Worm (Caenorhabditis elegans): ENCODE measurements around the gene xtr-2.

DNA sequence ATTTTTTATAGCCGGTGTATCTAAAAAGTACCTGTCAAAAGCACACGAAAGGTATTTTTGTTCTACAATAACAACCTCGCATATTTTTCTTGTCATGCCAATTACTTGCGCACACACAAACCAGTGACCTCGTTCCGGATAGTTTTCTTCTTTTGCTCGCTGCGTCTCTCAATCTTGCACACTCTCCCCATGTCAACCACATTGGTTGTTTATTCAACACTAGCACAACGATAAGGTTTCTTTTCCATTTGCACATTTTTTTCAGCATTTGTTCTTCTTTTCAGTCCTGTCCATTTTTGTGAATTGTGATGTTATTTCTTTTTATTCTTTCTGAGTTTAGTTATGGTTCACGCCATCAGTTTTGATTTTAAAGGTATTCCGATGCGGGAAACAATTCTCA lies 34.8 kb downstream of the xtr-2 start, which contains the start of gene F42F12.3:
- no peak for TF ChIP-seq unc-86 (tag; optimal IDR thresholded peaks at IDR 0.05)
- TF ChIP-seq elt-3 (tag; optimal IDR thresholded peaks at IDR 0.05) = no peak
- no peak for TF ChIP-seq efl-1 (optimal IDR thresholded peaks at IDR 0.05)
- no peak for TF ChIP-seq efl-1 (GFP tag; optimal IDR thresholded peaks at IDR 0.05 in 1 of 2)
- no peak for TF ChIP-seq ztf-11 (tag; optimal IDR thresholded peaks at IDR 0.05)
- TF ChIP-seq lin-39 (tag; optimal IDR thresholded peaks at IDR 0.05) = no peak
- no peak for TF ChIP-seq nhr-12 (tag; optimal IDR thresholded peaks at IDR 0.05)
- TF ChIP-seq unc-130 (tag; optimal IDR thresholded peaks at IDR 0.05) = no peak
- TF ChIP-seq nhr-85 (tag) = no peak
- TF ChIP-seq ama-1 (optimal IDR thresholded peaks at IDR 0.05) = no peak

Data from whole organism, L1 larva.